Fruit fly (Drosophila melanogaster) whole organism, embryonic: ENCODE data around the gene CG33298.
A peak's percentile ranks its signal among the peaks of the same experiment; 100 is the strongest.

Experiments
- Ada2b ChIP-seq: fragments of 200-800 bp; sonication (Bioruptor generic); IDR thresholded peaks from 2 replicates; pipeline ENCODE4 v1.3.6; 2022; ENCODE audit warnings: missing biosample characterization, missing genetic modification characterization
- Atf-2 ChIP-seq: fragments of 200-800 bp; sonication (Bioruptor generic); optimal IDR thresholded peaks from 2 replicates; lab custom pipeline; 2016; ENCODE audit warnings: missing biosample characterization, missing genetic modification characterization
- CG1024 ChIP-seq: fragments of 200-800 bp; sonication (Bioruptor generic); IDR thresholded peaks from 2 replicates; pipeline ENCODE4 v1.3.6; 2022; ENCODE audit warnings: missing biosample characterization, missing genetic modification characterization
- CG10543 ChIP-seq: fragments of 200-800 bp; sonication (Bioruptor generic); optimal IDR thresholded peaks from 3 replicates; lab custom pipeline; 2017; ENCODE audit warnings: missing biosample characterization, mild to moderate bottlenecking, missing genetic modification characterization, moderate library complexity
- CG10654 ChIP-seq: fragments of 200-800 bp; sonication (Bioruptor generic); optimal IDR thresholded peaks from 2 replicates; lab custom pipeline; 2016; ENCODE audit warnings: missing biosample characterization, missing genetic modification characterization
- CG10979 ChIP-seq: fragments of 200-800 bp; sonication (Bioruptor generic); optimal IDR thresholded peaks from 2 replicates; lab custom pipeline; 2018; ENCODE audit warnings: missing biosample characterization, mild to moderate bottlenecking, missing genetic modification characterization, moderate library complexity
- CG11723 ChIP-seq: fragments of 200-800 bp; sonication (Bioruptor generic); optimal IDR thresholded peaks from 2 replicates; lab custom pipeline; 2017; ENCODE audit warnings: missing biosample characterization, mild to moderate bottlenecking, missing genetic modification characterization
- CG13624 ChIP-seq: fragments of 200-800 bp; sonication (Bioruptor generic); optimal IDR thresholded peaks from 2 replicates; lab custom pipeline; 2016; ENCODE audit warnings: missing biosample characterization, missing genetic modification characterization
- CG13894 ChIP-seq: fragments of 200-800 bp; sonication (Bioruptor generic); optimal IDR thresholded peaks from 3 replicates; lab custom pipeline; 2018; ENCODE audit warnings: missing biosample characterization, mild to moderate bottlenecking, missing genetic modification characterization, moderate library complexity
- CG15696 ChIP-seq: fragments of 200-800 bp; sonication (Bioruptor generic); optimal IDR thresholded peaks from 2 replicates; lab custom pipeline; 2019; ENCODE audit warnings: missing biosample characterization, mild to moderate bottlenecking, missing genetic modification characterization, moderate library complexity
- CG1603 ChIP-seq: fragments of 200-800 bp; sonication (Bioruptor generic); optimal IDR thresholded peaks from 2 replicates; lab custom pipeline; 2019; ENCODE audit warnings: missing biosample characterization, mild to moderate bottlenecking, missing genetic modification characterization, moderate library complexity
- CG1647 ChIP-seq: fragments of 200-800 bp; sonication (Bioruptor generic); optimal IDR thresholded peaks from 3 replicates; lab custom pipeline; 2016; ENCODE audit warnings: missing biosample characterization, missing genetic modification characterization
- CG16863 ChIP-seq: fragments of 200-800 bp; sonication (Bioruptor generic); optimal IDR thresholded peaks from 3 replicates; lab custom pipeline; 2016; ENCODE audit warnings: missing biosample characterization, missing genetic modification characterization
- CG17829 ChIP-seq: fragments of 200-800 bp; optimal IDR thresholded peaks from 2 replicates; lab custom pipeline; 2019; ENCODE audit warnings: missing biosample characterization, mild to moderate bottlenecking, missing genetic modification characterization, moderate library complexity
- CG18476 ChIP-seq: fragments of 200-800 bp; sonication (Bioruptor generic); optimal IDR thresholded peaks from 2 replicates; lab custom pipeline; 2016; ENCODE audit warnings: missing biosample characterization, mild to moderate bottlenecking, missing genetic modification characterization
- CG2120 ChIP-seq: fragments of 200-800 bp; sonication (Bioruptor generic); optimal IDR thresholded peaks from 3 replicates; lab custom pipeline; 2016; ENCODE audit warnings: missing biosample characterization, missing genetic modification characterization
- CG32772 ChIP-seq: fragments of 200-800 bp; sonication (Bioruptor generic); IDR thresholded peaks from 2 replicates; pipeline ENCODE4 v1.3.6; 2022; ENCODE audit warnings: missing biosample characterization, missing genetic modification characterization
- CG5953 ChIP-seq: fragments of 200-800 bp; sonication (Bioruptor generic); IDR thresholded peaks from 2 replicates; pipeline ENCODE4 v1.3.6; 2022; ENCODE audit warnings: missing biosample characterization, missing genetic modification characterization
- CG6272 ChIP-seq: fragments of 200-800 bp; sonication (Bioruptor generic); IDR thresholded peaks from 2 replicates; pipeline ENCODE4 v1.3.6; 2022; ENCODE audit warnings: missing biosample characterization, missing genetic modification characterization
- CG6854 ChIP-seq: fragments of 200-800 bp; sonication (Bioruptor generic); optimal IDR thresholded peaks from 3 replicates; lab custom pipeline; 2017; ENCODE audit warnings: missing biosample characterization, mild to moderate bottlenecking, missing genetic modification characterization
- CG7556 ChIP-seq: fragments of 200-800 bp; sonication (Bioruptor generic); optimal IDR thresholded peaks from 2 replicates; lab custom pipeline; 2017; ENCODE audit warnings: missing biosample characterization, mild to moderate bottlenecking, missing genetic modification characterization
- CG7745 ChIP-seq: fragments of 200-800 bp; sonication (Bioruptor generic); optimal IDR thresholded peaks from 2 replicates; lab custom pipeline; 2018; ENCODE audit warnings: missing biosample characterization, mild to moderate bottlenecking, missing genetic modification characterization, moderate library complexity
- CG7786 ChIP-seq: fragments of 200-800 bp; sonication (Bioruptor generic); optimal IDR thresholded peaks from 2 replicates; lab custom pipeline; 2016; ENCODE audit warnings: missing biosample characterization, missing genetic modification characterization
- CG7839 ChIP-seq: fragments of 200-800 bp; sonication (Bioruptor generic); optimal IDR thresholded peaks from 3 replicates; lab custom pipeline; 2018; ENCODE audit warnings: missing biosample characterization, mild to moderate bottlenecking, missing genetic modification characterization, moderate library complexity
- CG8478 ChIP-seq: fragments of >200 bp; optimal IDR thresholded peaks from 2 replicates; lab custom pipeline; 2018
- CG8765 ChIP-seq: fragments of 200-800 bp; sonication (Bioruptor generic); IDR thresholded peaks from 2 replicates; pipeline ENCODE4 v1.3.6; 2022; ENCODE audit warnings: missing biosample characterization, missing genetic modification characterization
- Dbx ChIP-seq: fragments of 200-800 bp; sonication (Bioruptor generic); IDR thresholded peaks from 3 replicates; pipeline ENCODE4 v1.3.6; 2022; ENCODE audit warnings: missing biosample characterization, missing genetic modification characterization
- GATAe ChIP-seq: fragments of 200-800 bp; sonication (Bioruptor generic); conservative IDR thresholded peaks from 2 replicates; pipeline ENCODE4 v1.3.6; 2022; ENCODE audit warnings: missing biosample characterization, missing genetic modification characterization
- H2.0 ChIP-seq: fragments of 200-800 bp; sonication (Bioruptor generic); IDR thresholded peaks from 2 replicates; pipeline ENCODE4 v1.3.6; 2022; ENCODE audit warnings: missing biosample characterization, missing genetic modification characterization
- HmgD ChIP-seq: fragments of 200-800 bp; sonication (Bioruptor generic); optimal IDR thresholded peaks from 3 replicates; lab custom pipeline; 2016; ENCODE audit warnings: missing biosample characterization, missing genetic modification characterization
- Hmx ChIP-seq: fragments of 200-800 bp; sonication (Bioruptor generic); optimal IDR thresholded peaks from 2 replicates; lab custom pipeline; 2016; ENCODE audit warnings: missing biosample characterization, missing genetic modification characterization
- Hsf ChIP-seq: fragments of 200-800 bp; sonication (Bioruptor generic); optimal IDR thresholded peaks from 3 replicates; lab custom pipeline; 2016; ENCODE audit warnings: missing biosample characterization, missing genetic modification characterization
- Mad ChIP-seq: fragments of 200-800 bp; sonication (Bioruptor generic); optimal IDR thresholded peaks from 2 replicates; lab custom pipeline; 2016; ENCODE audit warnings: missing biosample characterization, missing genetic modification characterization
- Med ChIP-seq: fragments of 200-800 bp; sonication (Bioruptor generic); peaks from one replicate; lab custom pipeline; 2016; ENCODE audit warnings: missing biosample characterization, missing genetic modification characterization, mild to moderate bottlenecking, inconsistent platforms, moderate library complexity
- NfI ChIP-seq: fragments of 200-800 bp; sonication (Bioruptor generic); optimal IDR thresholded peaks from 3 replicates; lab custom pipeline; 2018; ENCODE audit warnings: missing biosample characterization, mild to moderate bottlenecking, missing genetic modification characterization, moderate library complexity
- Ssrp ChIP-seq: fragments of 200-800 bp; sonication (Bioruptor generic); optimal IDR thresholded peaks from 2 replicates; lab custom pipeline; 2018; ENCODE audit warnings: missing biosample characterization, mild to moderate bottlenecking, missing genetic modification characterization, moderate library complexity
- Xbp1 ChIP-seq: fragments of 200-800 bp; sonication (Bioruptor generic); optimal IDR thresholded peaks from 3 replicates; lab custom pipeline; 2016; ENCODE audit warnings: missing biosample characterization, mild to moderate bottlenecking, missing genetic modification characterization
- ato ChIP-seq: fragments of 200-800 bp; sonication (Bioruptor generic); IDR thresholded peaks from 2 replicates; pipeline ENCODE4 v1.3.6; 2022; ENCODE audit warnings: missing biosample characterization, missing genetic modification characterization; ENCODE audit not compliant: partially characterized antibody
- br ChIP-seq: fragments of >200 bp; optimal IDR thresholded peaks from 2 replicates; lab custom pipeline; 2017
- corto ChIP-seq: fragments of 200-800 bp; sonication (Bioruptor generic); optimal IDR thresholded peaks from 2 replicates; lab custom pipeline; 2016; ENCODE audit warnings: missing biosample characterization, mild to moderate bottlenecking, missing genetic modification characterization, moderate library complexity
- ems ChIP-seq: fragments of 200-800 bp; sonication (Bioruptor generic); optimal IDR thresholded peaks from 3 replicates; lab custom pipeline; 2016; ENCODE audit warnings: missing biosample characterization, missing genetic modification characterization
- fd3F ChIP-seq: fragments of 200-800 bp; sonication (Bioruptor generic); optimal IDR thresholded peaks from 2 replicates; lab custom pipeline; 2018; ENCODE audit warnings: missing biosample characterization, mild to moderate bottlenecking, missing genetic modification characterization, moderate library complexity
- fu2 ChIP-seq: fragments of 200-800 bp; sonication (Bioruptor generic); optimal IDR thresholded peaks from 2 replicates; lab custom pipeline; 2016; ENCODE audit warnings: missing biosample characterization, missing genetic modification characterization
- gcm2 ChIP-seq: fragments of 200-800 bp; sonication (Bioruptor generic); optimal IDR thresholded peaks from 2 replicates; lab custom pipeline; 2016; ENCODE audit warnings: missing biosample characterization, missing genetic modification characterization
- pfk ChIP-seq: fragments of 200-800 bp; sonication (Bioruptor generic); optimal IDR thresholded peaks from 2 replicates; lab custom pipeline; 2018; ENCODE audit warnings: missing biosample characterization, mild to moderate bottlenecking, missing genetic modification characterization, moderate library complexity
- sisA ChIP-seq: fragments of 200-800 bp; sonication (Bioruptor generic); IDR thresholded peaks from 2 replicates; pipeline ENCODE4 v1.3.6; 2022; ENCODE audit warnings: missing biosample characterization, missing genetic modification characterization
- sob ChIP-seq: fragments of 200-800 bp; sonication (Bioruptor generic); IDR thresholded peaks from 2 replicates; pipeline ENCODE4 v1.3.6; 2022; ENCODE audit warnings: missing biosample characterization, missing genetic modification characterization
- sr ChIP-seq: fragments of 200-800 bp; sonication (Bioruptor generic); IDR thresholded peaks from 3 replicates; pipeline ENCODE4 v1.3.6; 2022; ENCODE audit warnings: missing biosample characterization, missing genetic modification characterization
- ssp ChIP-seq: fragments of 200-800 bp; sonication (Bioruptor generic); IDR thresholded peaks from 2 replicates; pipeline ENCODE4 v1.3.6; 2022; ENCODE audit warnings: missing biosample characterization, missing genetic modification characterization

Gene CG33298

DNA sequence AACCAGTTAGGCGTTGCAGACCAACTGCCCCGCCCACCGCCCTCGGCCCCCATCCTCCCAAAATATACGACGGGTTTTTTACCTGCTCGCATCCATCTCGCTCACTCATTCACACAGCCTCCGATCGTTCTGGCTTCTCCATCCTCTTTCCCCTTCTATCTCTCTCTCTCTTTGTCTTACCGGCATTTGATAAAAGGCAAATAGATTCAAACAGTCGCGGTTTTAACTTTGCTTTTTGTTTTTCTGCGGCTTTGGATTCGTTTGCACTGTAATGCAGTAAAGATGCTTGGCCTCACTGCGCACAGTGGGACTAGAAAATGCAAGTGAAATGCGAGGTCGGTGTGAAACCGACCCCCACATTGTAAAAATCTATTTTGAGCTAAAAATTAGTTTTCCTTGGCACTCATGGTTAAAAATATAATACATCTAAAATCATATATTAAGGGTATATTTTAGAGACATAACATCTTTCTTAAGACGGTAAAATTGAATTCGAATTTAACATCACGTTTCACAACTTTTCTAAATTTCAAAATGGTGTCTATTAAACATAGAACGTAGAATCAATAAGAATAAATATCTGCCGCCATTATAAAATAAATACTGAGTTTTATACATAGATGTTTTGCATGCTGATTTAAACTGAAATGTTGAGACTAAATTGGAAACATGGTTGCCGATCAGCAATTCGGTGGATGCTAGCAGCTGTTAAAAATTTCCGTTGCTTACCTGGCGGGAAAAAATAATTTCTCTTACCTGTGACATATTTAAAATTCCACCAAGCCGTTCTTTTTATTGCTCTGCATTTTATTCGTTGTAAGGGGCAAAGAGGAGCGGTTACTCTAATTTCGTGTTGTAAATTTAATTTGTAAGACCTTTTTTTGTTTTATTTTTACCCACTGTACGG, 1.4 kb downstream of the CG33298 start (continued):
- TF ChIP-seq CG1647 (GFP tag; lab: Kevin White, UChicago) (no peak), CG10654 (GFP tag; lab: Kevin White, UChicago) (no peak), CG32772 (GFP tag; lab: Robert Waterston, UW) (0 out of 2 replicates have a peak, but pooled peaks have one; percentile 9), CG11723 (GFP tag; lab: Kevin White, UChicago) (no peak), CG6272 (GFP tag; lab: Robert Waterston, UW) (peak; percentile 16; the same call in 1 of the 2 replicates), Xbp1 (GFP tag; lab: Kevin White, UChicago) (peak; percentile 6), Mad (no peak), NfI (GFP tag; lab: Kevin White, UChicago) (no peak), CG18476 (GFP tag; lab: Kevin White, UChicago) (peak; percentile 10), fd3F (GFP tag; lab: Kevin White, UChicago) (no peak), Med (peak; percentile 85), CG13624 (GFP tag; lab: Kevin White, UChicago) (no peak), sisA (GFP tag; lab: Robert Waterston, UW) (peak; percentile 25; the same call in 1 of the 2 replicates), CG6854 (GFP tag; lab: Kevin White, UChicago) (no peak), CG2120 (GFP tag; lab: Kevin White, UChicago) (no peak), CG15696 (no peak), CG7745 (tag; lab: Kevin White, UChicago) (no peak), CG8478 (lab: Kevin White, UChicago) (no peak), H2.0 (GFP tag; lab: Robert Waterston, UW) (peak; percentile 38; the same call in 1 of the 2 replicates), CG13894 (peak; percentile 23), CG5953 (GFP tag; lab: Robert Waterston, UW) (no peak), Hsf (GFP tag; lab: Kevin White, UChicago) (no peak), CG7839 (no peak), br (no peak), sr (GFP tag; lab: Robert Waterston, UW) (peak; percentile 33; the same call in 1 of the 3 replicates), Dbx (GFP tag; lab: Robert Waterston, UW) (0 out of 3 replicates have a peak, but pooled peaks have one; percentile 36), Ssrp (peak; percentile 19), ssp (no peak), CG10979 (no peak), ems (GFP tag; lab: Kevin White, UChicago) (no peak), CG17829 (tag; lab: Kevin White, UChicago) (peak; percentile 3), CG10543 (GFP tag; lab: Kevin White, UChicago) (no peak), corto (GFP tag; lab: Kevin White, UChicago) (peak; percentile 27), CG1024 (GFP tag; lab: Robert Waterston, UW) (peak; percentile 33; the same call in 1 of the 2 replicates), HmgD (GFP tag; lab: Kevin White, UChicago) (no peak), sob (GFP tag; lab: Robert Waterston, UW) (no peak), ato (GFP tag; lab: Robert Waterston, UW) (no peak), Hmx (GFP tag; lab: Kevin White, UChicago) (no peak), pfk (GFP tag; lab: Kevin White, UChicago) (no peak), CG7556 (GFP tag; lab: Kevin White, UChicago) (peak; percentile 6), gcm2 (GFP tag; lab: Kevin White, UChicago) (no peak), CG7786 (GFP tag; lab: Kevin White, UChicago) (peak; percentile 6), CG8765 (GFP tag; lab: Robert Waterston, UW) (0 out of 2 replicates have a peak, but pooled peaks have one; percentile 24), Ada2b (GFP tag; lab: Robert Waterston, UW) (0 out of 2 replicates have a peak, but pooled peaks have one; percentile 14), CG1603 (tag; lab: Kevin White, UChicago) (peak; percentile 20), Atf-2 (GFP tag; lab: Kevin White, UChicago) (no peak), GATAe (GFP tag; lab: Robert Waterston, UW) (no peak), fu2 (GFP tag; lab: Kevin White, UChicago) (no peak), CG16863 (no peak)
